Fruit fly (Drosophila melanogaster) whole organism, embryonic: ENCODE measurements around the gene usp.

ENCODE experiments used
- Bdp1 ChIP-seq: fragments of 200-800 bp; sonication (Bioruptor generic); optimal IDR thresholded peaks from 3 replicates; lab custom pipeline; 2016; ENCODE audit warnings: missing biosample characterization, missing genetic modification characterization
- CG10959 ChIP-seq: fragments of 200-800 bp; sonication (Bioruptor generic); IDR thresholded peaks from 2 replicates; pipeline ENCODE4 v1.3.6; 2022; ENCODE audit warnings: missing biosample characterization, missing genetic modification characterization
- CG10979 ChIP-seq: fragments of 200-800 bp; sonication (Bioruptor generic); optimal IDR thresholded peaks from 2 replicates; lab custom pipeline; 2018; ENCODE audit warnings: missing biosample characterization, mild to moderate bottlenecking, missing genetic modification characterization, moderate library complexity
- CG11560 ChIP-seq: fragments of 200-800 bp; sonication (Bioruptor generic); IDR thresholded peaks from 3 replicates; pipeline ENCODE4 v1.3.6; 2022; ENCODE audit warnings: missing biosample characterization, missing genetic modification characterization
- CG12236 ChIP-seq: fragments of 200-800 bp; sonication (Bioruptor generic); optimal IDR thresholded peaks from 2 replicates; lab custom pipeline; 2016; ENCODE audit warnings: missing biosample characterization, missing genetic modification characterization
- CG12769 ChIP-seq: fragments of 200-800 bp; sonication (Bioruptor generic); optimal IDR thresholded peaks from 2 replicates; lab custom pipeline; 2019; ENCODE audit warnings: missing biosample characterization, mild to moderate bottlenecking, missing genetic modification characterization, moderate library complexity
- CG13424 ChIP-seq: fragments of 200-800 bp; sonication (Bioruptor generic); optimal IDR thresholded peaks from 2 replicates; lab custom pipeline; 2019; ENCODE audit warnings: missing biosample characterization, mild to moderate bottlenecking, missing genetic modification characterization, moderate library complexity
- CG13624 ChIP-seq: fragments of 200-800 bp; sonication (Bioruptor generic); optimal IDR thresholded peaks from 2 replicates; lab custom pipeline; 2016; ENCODE audit warnings: missing biosample characterization, missing genetic modification characterization
- CG13775 ChIP-seq: fragments of 200-800 bp; sonication (Bioruptor generic); optimal IDR thresholded peaks from 3 replicates; lab custom pipeline; 2017; ENCODE audit warnings: missing biosample characterization, mild to moderate bottlenecking, missing genetic modification characterization
- CG13894 ChIP-seq: fragments of 200-800 bp; sonication (Bioruptor generic); optimal IDR thresholded peaks from 3 replicates; lab custom pipeline; 2018; ENCODE audit warnings: missing biosample characterization, mild to moderate bottlenecking, missing genetic modification characterization, moderate library complexity
- CG14441 ChIP-seq: fragments of 200-800 bp; sonication (Bioruptor generic); IDR thresholded peaks from 2 replicates; pipeline ENCODE4 v1.3.6; 2022; ENCODE audit warnings: missing biosample characterization, missing genetic modification characterization
- CG15479 ChIP-seq: fragments of 200-800 bp; sonication (Bioruptor generic); optimal IDR thresholded peaks from 3 replicates; lab custom pipeline; 2019; ENCODE audit warnings: missing biosample characterization, mild to moderate bottlenecking, missing genetic modification characterization, moderate library complexity
- CG1602 ChIP-seq: fragments of 200-800 bp; sonication (Bioruptor generic); optimal IDR thresholded peaks from 3 replicates; lab custom pipeline; 2016; ENCODE audit warnings: missing biosample characterization, missing genetic modification characterization
- CG17186 ChIP-seq: fragments of 200-800 bp; sonication (Bioruptor generic); optimal IDR thresholded peaks from 3 replicates; lab custom pipeline; 2017; ENCODE audit warnings: missing biosample characterization, missing genetic modification reagents, missing genetic modification characterization
- CG1832 ChIP-seq: fragments of 200-800 bp; sonication (Bioruptor generic); optimal IDR thresholded peaks from 2 replicates; lab custom pipeline; 2017; ENCODE audit warnings: missing biosample characterization, mild to moderate bottlenecking, missing genetic modification characterization, inconsistent platforms
- CG33213 ChIP-seq: fragments of 200-800 bp; sonication (Bioruptor generic); optimal IDR thresholded peaks from 3 replicates; lab custom pipeline; 2016; ENCODE audit warnings: missing biosample characterization, missing genetic modification characterization
- CG3407 ChIP-seq: fragments of 200-800 bp; sonication (Bioruptor generic); optimal IDR thresholded peaks from 2 replicates; lab custom pipeline; 2018; ENCODE audit warnings: missing biosample characterization, mild to moderate bottlenecking, missing genetic modification characterization
- CG4404 ChIP-seq: fragments of 200-800 bp; sonication (Bioruptor generic); IDR thresholded peaks from 2 replicates; pipeline ENCODE4 v1.3.6; 2022; ENCODE audit warnings: missing biosample characterization, missing genetic modification characterization
- CG6272 ChIP-seq: fragments of 200-800 bp; sonication (Bioruptor generic); IDR thresholded peaks from 2 replicates; pipeline ENCODE4 v1.3.6; 2022; ENCODE audit warnings: missing biosample characterization, missing genetic modification characterization
- CG7745 ChIP-seq: fragments of 200-800 bp; sonication (Bioruptor generic); optimal IDR thresholded peaks from 2 replicates; lab custom pipeline; 2018; ENCODE audit warnings: missing biosample characterization, mild to moderate bottlenecking, missing genetic modification characterization, moderate library complexity
- CG8924 ChIP-seq: fragments of 200-800 bp; optimal IDR thresholded peaks from 3 replicates; lab custom pipeline; 2019; ENCODE audit warnings: missing biosample characterization, mild to moderate bottlenecking, missing genetic modification characterization, moderate library complexity
- CG9437 ChIP-seq: fragments of 200-800 bp; sonication (Bioruptor generic); optimal IDR thresholded peaks from 2 replicates; lab custom pipeline; 2018; ENCODE audit warnings: missing biosample characterization, mild to moderate bottlenecking, missing genetic modification characterization
- CTCF ChIP-seq: fragments of 200-800 bp; sonication (Bioruptor generic); optimal IDR thresholded peaks from 2 replicates; lab custom pipeline; 2017; ENCODE audit warnings: missing biosample characterization, mild to moderate bottlenecking, missing genetic modification characterization, moderate library complexity
- Dbx ChIP-seq: fragments of 200-800 bp; sonication (Bioruptor generic); IDR thresholded peaks from 3 replicates; pipeline ENCODE4 v1.3.6; 2022; ENCODE audit warnings: missing biosample characterization, missing genetic modification characterization
- HLH54F ChIP-seq: fragments of 200-800 bp; sonication (Bioruptor generic); optimal IDR thresholded peaks from 3 replicates; lab custom pipeline; 2016; ENCODE audit warnings: missing biosample characterization, missing genetic modification characterization
- Hand ChIP-seq: fragments of 200-800 bp; sonication (Bioruptor generic); optimal IDR thresholded peaks from 2 replicates; lab custom pipeline; 2017; ENCODE audit warnings: mild to moderate bottlenecking, missing biosample characterization, missing genetic modification reagents, missing genetic modification characterization
- Hmx ChIP-seq: fragments of 200-800 bp; sonication (Bioruptor generic); optimal IDR thresholded peaks from 2 replicates; lab custom pipeline; 2016; ENCODE audit warnings: missing biosample characterization, missing genetic modification characterization
- Hr78 ChIP-seq, 2 experiments: fragments of 200-800 bp in 1 of 2; fragments of >200 bp in 1 of 2; sonication (Bioruptor generic) in 1 of 2; optimal IDR thresholded peaks; 2 replicates each; lab custom pipeline; 2017 to 2019; ENCODE audit warnings: missing biosample characterization in 2 of 2, missing genetic modification characterization in 2 of 2, mild to moderate bottlenecking in 1 of 2, moderate library complexity in 1 of 2
- Lim3 ChIP-seq: fragments of 200-800 bp; sonication (Bioruptor generic); IDR thresholded peaks from 2 replicates; pipeline ENCODE4 v1.3.6; 2022; ENCODE audit warnings: missing biosample characterization, missing genetic modification characterization
- Med ChIP-seq: fragments of 200-800 bp; sonication (Bioruptor generic); peaks from one replicate; lab custom pipeline; 2016; ENCODE audit warnings: missing biosample characterization, missing genetic modification characterization, mild to moderate bottlenecking, inconsistent platforms, moderate library complexity
- Oli ChIP-seq: fragments of 200-800 bp; sonication (Bioruptor generic); optimal IDR thresholded peaks from 2 replicates; lab custom pipeline; 2018; ENCODE audit warnings: missing biosample characterization, mild to moderate bottlenecking, missing genetic modification characterization, moderate library complexity
- Vsx1 ChIP-seq: fragments of 200-800 bp; sonication (Bioruptor generic); optimal IDR thresholded peaks from 2 replicates; lab custom pipeline; 2017; ENCODE audit warnings: missing biosample characterization, mild to moderate bottlenecking, missing genetic modification characterization, missing genetic modification reagents
- ash1 ChIP-seq: fragments of 200-800 bp; sonication (Bioruptor generic); optimal IDR thresholded peaks from 2 replicates; lab custom pipeline; 2018; ENCODE audit warnings: missing biosample characterization, mild to moderate bottlenecking, missing genetic modification characterization
- bsh ChIP-seq, 2 experiments: fragments of 200-800 bp; sonication (Bioruptor generic); optimal IDR thresholded peaks; 2 replicates each; lab custom pipeline; 2017 to 2018; ENCODE audit warnings: mild to moderate bottlenecking in 2 of 2, missing biosample characterization in 2 of 2, missing genetic modification characterization in 2 of 2, moderate library complexity in 1 of 2
- crp ChIP-seq, 2 experiments: fragments of 200-800 bp; sonication (Bioruptor generic); optimal IDR thresholded peaks; 2 replicates in 1 of 2; 3 replicates in 1 of 2; lab custom pipeline; 2017; ENCODE audit warnings: missing biosample characterization in 2 of 2, missing genetic modification characterization in 2 of 2, mild to moderate bottlenecking in 1 of 2, moderate library complexity in 1 of 2
- danr ChIP-seq: fragments of 200-800 bp; sonication (Bioruptor generic); IDR thresholded peaks from 2 replicates; pipeline ENCODE4 v1.3.6; 2022; ENCODE audit warnings: missing biosample characterization, missing genetic modification characterization
- eve ChIP-seq, 2 experiments: fragments of >200 bp; optimal IDR thresholded peaks; 2 replicates each; lab custom pipeline; 2017; ENCODE audit warnings: missing biosample characterization in 2 of 2, missing genetic modification characterization in 2 of 2
- fd102C ChIP-seq: fragments of 200-800 bp; sonication (Bioruptor generic); optimal IDR thresholded peaks from 2 replicates; lab custom pipeline; 2018; ENCODE audit warnings: missing biosample characterization, mild to moderate bottlenecking, missing genetic modification characterization, moderate library complexity
- gt ChIP-seq: fragments of 200-800 bp; sonication (Bioruptor generic); IDR thresholded peaks from 2 replicates; pipeline ENCODE4 v1.3.6; 2022; ENCODE audit warnings: missing biosample characterization, missing genetic modification characterization
- inv ChIP-seq: fragments of 200-800 bp; sonication (Bioruptor generic); IDR thresholded peaks from 2 replicates; pipeline ENCODE4 v1.3.6; 2022; ENCODE audit warnings: missing biosample characterization, missing genetic modification characterization; ENCODE audit not compliant: partially characterized antibody
- jigr1 ChIP-seq: fragments of 200-800 bp; sonication (Bioruptor generic); IDR thresholded peaks from 3 replicates; pipeline ENCODE4 v1.3.6; 2022; ENCODE audit warnings: missing biosample characterization, missing genetic modification characterization
- lmd ChIP-seq: fragments of 200-800 bp; sonication (Bioruptor generic); IDR thresholded peaks from 2 replicates; pipeline ENCODE4 v1.3.6; 2022; ENCODE audit warnings: missing biosample characterization, missing genetic modification characterization
- nerfin-1 ChIP-seq: fragments of 200-800 bp; sonication (Bioruptor generic); optimal IDR thresholded peaks from 3 replicates; lab custom pipeline; 2019; ENCODE audit warnings: missing biosample characterization, mild to moderate bottlenecking, missing genetic modification characterization, moderate library complexity
- nerfin-2 ChIP-seq: fragments of 200-800 bp; sonication (Bioruptor generic); IDR thresholded peaks from 2 replicates; pipeline ENCODE4 v1.3.6; 2022; ENCODE audit warnings: missing biosample characterization, missing genetic modification characterization; ENCODE audit not compliant: partially characterized antibody
- pita ChIP-seq: fragments of 200-800 bp; sonication (Bioruptor generic); optimal IDR thresholded peaks from 2 replicates; lab custom pipeline; 2017; ENCODE audit warnings: missing biosample characterization, mild to moderate bottlenecking, missing genetic modification characterization
- pzg ChIP-seq: fragments of 200-800 bp; sonication (Bioruptor generic); optimal IDR thresholded peaks from 3 replicates; lab custom pipeline; 2018; ENCODE audit warnings: missing biosample characterization, mild to moderate bottlenecking, missing genetic modification characterization, moderate library complexity
- row ChIP-seq: fragments of 200-800 bp; sonication (Bioruptor generic); IDR thresholded peaks from 3 replicates; pipeline ENCODE4 v1.3.6; 2022; ENCODE audit warnings: missing biosample characterization, missing genetic modification characterization
- sim ChIP-seq: fragments of 200-800 bp; sonication (Bioruptor generic); IDR thresholded peaks from 2 replicates; pipeline ENCODE4 v1.3.6; 2022; ENCODE audit warnings: missing biosample characterization, missing genetic modification characterization
- tx ChIP-seq: fragments of 200-800 bp; sonication (Bioruptor generic); optimal IDR thresholded peaks from 2 replicates; lab custom pipeline; 2016; ENCODE audit warnings: missing biosample characterization, missing genetic modification characterization

usp gene

dm6 chrX:2011288-2012120 is 30.6 kb downstream of the usp start (continued):
- TF ChIP-seq jigr1 (GFP tag; lab: Robert Waterston, UW) (no peak), pzg (GFP tag; lab: Kevin White, UChicago) (no peak), Lim3 (GFP tag; lab: Robert Waterston, UW) (no peak), CG12236 (GFP tag; lab: Kevin White, UChicago) (no peak), CG4404 (GFP tag; lab: Robert Waterston, UW) (no peak), Bdp1 (GFP tag; lab: Kevin White, UChicago) (no peak), CG3407 (peak; percentile 36), CG1832 (GFP tag; lab: Kevin White, UChicago) (no peak), CG10979 (peak; percentile 43), pita (GFP tag; lab: Kevin White, UChicago) (no peak), CG6272 (GFP tag; lab: Robert Waterston, UW) (no peak), Hmx (GFP tag; lab: Kevin White, UChicago) (no peak), CG15479 (GFP tag; lab: Kevin White, UChicago) (no peak), CG9437 (GFP tag; lab: Kevin White, UChicago) (peak; percentile 62), CG1602 (GFP tag; lab: Kevin White, UChicago) (peak; percentile 22), bsh (GFP tag; optimal IDR thresholded peaks at IDR 0.05; lab: Kevin White, UChicago) (peak in 1 of 2 experiments; percentile 61), fd102C (GFP tag; lab: Kevin White, UChicago) (no peak), CG13894 (tag; lab: Kevin White, UChicago) (no peak), sim (GFP tag; lab: Robert Waterston, UW) (no peak), CG33213 (GFP tag; lab: Kevin White, UChicago) (no peak), CG8924 (tag; lab: Kevin White, UChicago) (peak; percentile 7), nerfin-1 (tag; lab: Kevin White, UChicago) (no peak), lmd (GFP tag; lab: Robert Waterston, UW) (peak; percentile 59), CG11560 (no peak), tx (GFP tag; lab: Kevin White, UChicago) (no peak), CG12769 (tag; lab: Kevin White, UChicago) (no peak), Med (GFP tag; lab: Kevin White, UChicago) (peak; percentile 71), nerfin-2 (no peak), row (GFP tag; lab: Robert Waterston, UW) (peak; percentile 84), inv (GFP tag; lab: Robert Waterston, UW) (no peak), Vsx1 (GFP tag; lab: Kevin White, UChicago) (peak; percentile 24), crp (GFP tag; optimal IDR thresholded peaks at IDR 0.05; lab: Kevin White, UChicago) (no peak), danr (GFP tag; lab: Robert Waterston, UW) (peak; percentile 38; the same call in 1 of the 2 replicates), eve (GFP tag; optimal IDR thresholded peaks at IDR 0.05; lab: Kevin White, UChicago) (no peak), CG17186 (GFP tag; lab: Kevin White, UChicago) (no peak), CG10959 (GFP tag; lab: Robert Waterston, UW) (no peak), CG13775 (GFP tag; lab: Kevin White, UChicago) (peak; percentile 62), CG13624 (no peak), ash1 (GFP tag; lab: Kevin White, UChicago) (no peak), CG14441 (GFP tag; lab: Robert Waterston, UW) (peak; percentile 65), CG7745 (no peak), gt (GFP tag; lab: Robert Waterston, UW) (no peak), HLH54F (GFP tag; lab: Kevin White, UChicago) (no peak), Dbx (GFP tag; lab: Robert Waterston, UW) (peak; percentile 53; the same call in 2 of the 3 replicates), CG13424 (tag; lab: Kevin White, UChicago) (peak; percentile 25), CTCF (GFP tag; lab: Kevin White, UChicago) (no peak), Hr78 (GFP tag; optimal IDR thresholded peaks at IDR 0.05; lab: Kevin White, UChicago) (no peak), Oli (tag; lab: Kevin White, UChicago) (peak; percentile 54), Hand (GFP tag; lab: Kevin White, UChicago) (peak; percentile 33)
